Worm (Caenorhabditis elegans) whole organism, L1 larva: Measurements from ENCODE around the gene ZK673.6.
A peak's percentile ranks its signal among the peaks of the same experiment; 100 is the strongest.
"Not testable (repeated sequence)": the region's sequence is repeated elsewhere in the genome, so short reads cannot be mapped to it uniquely, and the experiment has no call there.

ENCODE experiments used
- C16A3.4 ChIP-seq: fragments of 150-350 bp; optimal IDR thresholded peaks from 2 replicates; lab custom pipeline; 2014; ENCODE audit warnings: missing biosample characterization, missing genetic modification characterization
- C34B4.2 ChIP-seq: sonication (generic microtip); optimal IDR thresholded peaks from 2 replicates; lab custom pipeline; 2017; ENCODE audit warnings: mild to moderate bottlenecking, missing genetic modification characterization, missing compliant biosample characterization
- F16B12.6 ChIP-seq: fragments of 150-350 bp; optimal IDR thresholded peaks from 2 replicates; lab custom pipeline; 2014; ENCODE audit warnings: missing biosample characterization, missing genetic modification characterization
- blmp-1 ChIP-seq: fragments of 150-350 bp; optimal IDR thresholded peaks from 2 replicates; lab custom pipeline; 2014; ENCODE audit warnings: missing biosample characterization, missing genetic modification characterization
- ceh-88 ChIP-seq: fragments of 200-800 bp; sonication (Bioruptor generic); IDR thresholded peaks from 2 replicates; pipeline ENCODE4 v1.3.6; 2022; ENCODE audit warnings: missing genetic modification characterization, missing compliant biosample characterization
- dpl-1 ChIP-seq, 3 experiments: fragments of 150-350 bp in 2 of 3; sonication (generic microtip) in 1 of 3; optimal IDR thresholded peaks; 2 replicates each; lab custom pipeline; 2014 to 2017; ENCODE audit warnings: missing biosample characterization in 3 of 3, missing genetic modification characterization in 3 of 3, missing genetic modification reagents in 3 of 3
- dsc-1 ChIP-seq: sonication (generic microtip); optimal IDR thresholded peaks from 2 replicates; lab custom pipeline; 2016; ENCODE audit warnings: mild to moderate bottlenecking, missing genetic modification characterization, missing compliant biosample characterization
- efl-1 ChIP-seq, 4 experiments: fragments of 150-350 bp; optimal IDR thresholded peaks in 3 of 4; peaks in 1 of 4; 1 replicate in 1 of 4; 2 replicates in 3 of 4; lab custom pipeline; 2014; ENCODE audit warnings: missing biosample characterization in 2 of 4, missing genetic modification characterization in 2 of 4, missing genetic modification reagents in 2 of 4
- egl-13 ChIP-seq: sonication (generic microtip); optimal IDR thresholded peaks from 2 replicates; lab custom pipeline; 2016; ENCODE audit warnings: missing genotype, missing genetic modification reagents, missing genetic modification characterization, missing compliant biosample characterization
- elt-2 ChIP-seq: sonication (generic microtip); optimal IDR thresholded peaks from 2 replicates; lab custom pipeline; 2016; ENCODE audit warnings: missing genetic modification characterization, mild to moderate bottlenecking, inconsistent platforms, missing compliant biosample characterization, missing genetic modification reagents
- ets-5 ChIP-seq: fragments of 200-800 bp; sonication (Bioruptor generic); IDR thresholded peaks from 2 replicates; pipeline ENCODE4 v1.3.6; 2022; ENCODE audit warnings: missing genetic modification characterization, missing compliant biosample characterization
- fkh-4 ChIP-seq: sonication (generic microtip); optimal IDR thresholded peaks from 2 replicates; lab custom pipeline; 2016; ENCODE audit warnings: missing compliant biosample characterization, missing genetic modification characterization, borderline replicate concordance
- hlh-17 ChIP-seq: fragments of 200-800 bp; sonication (Bioruptor generic); optimal IDR thresholded peaks from 2 replicates; lab custom pipeline; 2018; ENCODE audit warnings: missing genetic modification characterization, mild to moderate bottlenecking, missing compliant biosample characterization, moderate library complexity, borderline replicate concordance
- hlh-4 ChIP-seq: sonication (generic microtip); optimal IDR thresholded peaks from 2 replicates; lab custom pipeline; 2016; ENCODE audit warnings: mild to moderate bottlenecking, missing genetic modification characterization, missing compliant biosample characterization
- irx-1 ChIP-seq: sonication (generic microtip); optimal IDR thresholded peaks from 2 replicates; lab custom pipeline; 2016; ENCODE audit warnings: missing genetic modification characterization, missing compliant biosample characterization
- lin-14 ChIP-seq: fragments of 200-800 bp; sonication (Bioruptor generic); optimal IDR thresholded peaks from 2 replicates; lab custom pipeline; 2018; ENCODE audit warnings: mild to moderate bottlenecking, missing genetic modification characterization, moderate library complexity, missing compliant biosample characterization
- lin-35 ChIP-seq, 2 experiments: fragments of 150-350 bp; optimal IDR thresholded peaks; 2 replicates each; lab custom pipeline; 2014; ENCODE audit warnings: missing biosample characterization in 2 of 2, missing genetic modification characterization in 2 of 2, missing genetic modification reagents in 2 of 2
- lsy-2 ChIP-seq, 2 experiments: fragments of 150-350 bp; optimal IDR thresholded peaks; 2 replicates each; lab custom pipeline; 2014; ENCODE audit warnings: missing biosample characterization in 2 of 2, missing genetic modification characterization in 2 of 2
- mdl-1 ChIP-seq, 2 experiments: fragments of 150-350 bp; optimal IDR thresholded peaks; 2 replicates each; lab custom pipeline; 2014 to 2017; ENCODE audit warnings: missing biosample characterization in 2 of 2, missing genetic modification characterization in 2 of 2, inconsistent platforms in 1 of 2
- mep-1 ChIP-seq: fragments of 150-350 bp; optimal IDR thresholded peaks from 2 replicates; lab custom pipeline; 2014; ENCODE audit warnings: missing biosample characterization, missing genetic modification characterization
- nhr-11 ChIP-seq: fragments of 150-350 bp; optimal IDR thresholded peaks from 2 replicates; lab custom pipeline; 2014; ENCODE audit warnings: missing biosample characterization, missing genetic modification characterization
- nhr-19 ChIP-seq: fragments of 200-800 bp; sonication (Bioruptor generic); conservative IDR thresholded peaks from 2 replicates; pipeline ENCODE4 v1.3.6; 2022; ENCODE audit warnings: missing genetic modification characterization, missing compliant biosample characterization
- nhr-20 ChIP-seq: sonication (generic microtip); optimal IDR thresholded peaks from 2 replicates; lab custom pipeline; 2016; ENCODE audit warnings: mild to moderate bottlenecking, missing genetic modification characterization, missing compliant biosample characterization
- nhr-47 ChIP-seq: sonication (generic microtip); optimal IDR thresholded peaks from 2 replicates; lab custom pipeline; 2016; ENCODE audit warnings: mild to moderate bottlenecking, missing genetic modification characterization, moderate library complexity, missing compliant biosample characterization
- nhr-71 ChIP-seq: sonication (generic microtip); optimal IDR thresholded peaks from 2 replicates; lab custom pipeline; 2016; ENCODE audit warnings: mild to moderate bottlenecking, missing genetic modification characterization, moderate library complexity, missing compliant biosample characterization
- rnt-1 ChIP-seq: sonication (generic microtip); optimal IDR thresholded peaks from 2 replicates; lab custom pipeline; 2016; ENCODE audit warnings: mild to moderate bottlenecking, missing genetic modification characterization, moderate library complexity, missing compliant biosample characterization
- skn-1 ChIP-seq: fragments of 150-350 bp; optimal IDR thresholded peaks from 2 replicates; lab custom pipeline; 2014; ENCODE audit warnings: missing biosample characterization, missing genetic modification characterization
- snpc-4 ChIP-seq: fragments of 150-350 bp; optimal IDR thresholded peaks from 2 replicates; lab custom pipeline; 2014; ENCODE audit warnings: missing biosample characterization, missing genetic modification characterization
- snu-23 ChIP-seq: sonication (generic microtip); optimal IDR thresholded peaks from 2 replicates; lab custom pipeline; 2016; ENCODE audit warnings: missing genetic modification characterization, missing compliant biosample characterization
- tbx-2 ChIP-seq: sonication (generic microtip); optimal IDR thresholded peaks from 2 replicates; lab custom pipeline; 2016; ENCODE audit warnings: missing genetic modification characterization, missing compliant biosample characterization
- tlp-1 ChIP-seq: fragments of 150-350 bp; optimal IDR thresholded peaks from 2 replicates; lab custom pipeline; 2014; ENCODE audit warnings: missing biosample characterization, missing genetic modification characterization
- unc-130 ChIP-seq: fragments of 150-350 bp; optimal IDR thresholded peaks from 2 replicates; lab custom pipeline; 2017; ENCODE audit warnings: missing biosample characterization, missing genetic modification characterization, inconsistent platforms
- unc-62 ChIP-seq: fragments of 150-350 bp; optimal IDR thresholded peaks from 2 replicates; lab custom pipeline; 2014; ENCODE audit warnings: missing biosample characterization, missing genetic modification reagents, missing genetic modification characterization
- zag-1 ChIP-seq: fragments of 150-350 bp; optimal IDR thresholded peaks from 2 replicates; lab custom pipeline; 2014; ENCODE audit warnings: missing biosample characterization, missing genetic modification characterization

The ZK673.6 gene

DNA sequence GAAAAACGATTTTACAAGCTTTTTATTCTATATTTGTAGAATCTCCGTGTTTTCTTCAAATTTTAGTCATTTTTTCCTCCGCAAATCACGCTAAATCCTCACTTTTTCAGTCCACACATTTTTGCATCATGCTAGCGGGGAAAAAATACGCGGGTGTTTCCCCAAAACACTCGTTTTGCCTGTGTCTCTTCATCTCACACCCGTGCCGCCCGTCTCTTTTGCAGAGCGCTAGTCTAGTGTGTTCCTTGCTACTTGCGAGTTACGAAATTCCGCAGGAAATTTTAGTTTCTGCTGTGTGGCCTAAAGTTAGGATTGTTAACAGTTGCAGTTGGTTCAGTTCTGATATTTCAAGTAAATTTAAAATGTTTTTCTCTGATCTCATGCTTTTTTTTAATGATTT is 18.4 kb downstream of the ZK673.6 start (continued):
- peak; percentile 23 for TF ChIP-seq blmp-1 (tag; lab: Kevin White, UChicago)
- peak; percentile 1 to 23 for TF ChIP-seq lin-35 (GFP tag; optimal IDR thresholded peaks at IDR 0.05; lab: Kevin White, UChicago)
- TF ChIP-seq nhr-47 (tag; lab: Kevin White, UChicago): no peak
- peak; percentile 9 for TF ChIP-seq mep-1 (tag; lab: Kevin White, UChicago)
- TF ChIP-seq nhr-20: peak; percentile 35
- TF ChIP-seq snpc-4 (tag; lab: Kevin White, UChicago): no peak
- TF ChIP-seq tbx-2: no peak
- TF ChIP-seq hlh-4 (tag; lab: Kevin White, UChicago): no peak
- peak; percentile 73 for TF ChIP-seq lin-14 (GFP tag; lab: Kevin White, UChicago)

DNA sequence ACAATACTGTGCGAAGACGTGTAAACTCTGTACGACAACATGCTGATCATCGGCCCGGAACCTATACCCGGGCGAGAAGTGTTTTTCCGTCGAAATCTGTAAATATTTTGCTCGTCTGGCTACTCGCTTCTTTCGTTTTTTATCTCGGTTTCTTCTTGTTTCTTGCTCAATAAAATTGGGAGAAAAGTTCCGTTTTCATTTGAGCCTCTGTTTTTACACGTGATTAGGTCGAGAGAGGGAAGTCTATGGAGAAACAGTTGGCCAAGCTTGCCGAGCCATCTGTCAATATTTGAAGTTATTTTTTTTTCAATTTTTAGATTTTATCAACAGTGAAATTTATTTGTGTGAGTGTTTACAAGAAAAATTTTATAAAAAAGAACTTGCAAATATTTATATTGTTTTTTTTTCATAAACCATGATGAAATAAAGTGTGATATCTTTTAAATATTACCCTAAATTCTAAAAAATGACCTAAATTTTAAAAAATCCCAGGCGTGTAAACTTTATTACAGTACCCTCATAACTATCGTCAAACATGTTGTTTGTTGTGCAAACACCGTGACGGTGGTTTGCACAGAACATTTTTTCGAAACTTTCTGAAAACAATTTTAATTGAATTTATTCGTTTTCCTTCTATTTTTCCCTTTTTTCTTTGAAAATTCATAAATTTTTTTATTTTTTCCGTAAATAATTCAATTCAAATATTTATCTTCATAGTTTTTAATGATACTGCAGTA is 19.0 kb downstream of the ZK673.6 start:
- TF ChIP-seq ceh-88: no peak
- peak in 1 of 2 experiments; percentile 2 for TF ChIP-seq mdl-1 (tag; optimal IDR thresholded peaks at IDR 0.05; lab: Kevin White, UChicago)
- TF ChIP-seq F16B12.6 (tag; lab: Kevin White, UChicago): peak; percentile 76
- peak; percentile 1 for TF ChIP-seq C16A3.4
- peak; percentile 49 to 51 for TF ChIP-seq lsy-2 (tag; optimal IDR thresholded peaks at IDR 0.05; lab: Kevin White, UChicago)
- peak; percentile 65 for TF ChIP-seq rnt-1
- peak; percentile 64 for TF ChIP-seq lin-14 (GFP tag; lab: Kevin White, UChicago)
- peak; percentile 61 for TF ChIP-seq nhr-71
- TF ChIP-seq skn-1 (tag; lab: Kevin White, UChicago): peak; percentile 5
- peak in 1 of 2 experiments; percentile 12 for TF ChIP-seq efl-1 (optimal IDR thresholded peaks at IDR 0.05; lab: Kevin White, UChicago)
- TF ChIP-seq efl-1 (GFP tag; optimal IDR thresholded peaks at IDR 0.05 in 1 of 2; lab: Kevin White, UChicago): no peak
- TF ChIP-seq dsc-1 (tag; lab: Kevin White, UChicago): no peak
- peak; percentile 40 for TF ChIP-seq nhr-19 (GFP tag; lab: Robert Waterston, UW)
- no peak for TF ChIP-seq unc-62 (GFP tag; lab: Kevin White, UChicago)
- no peak for TF ChIP-seq tlp-1

DNA sequence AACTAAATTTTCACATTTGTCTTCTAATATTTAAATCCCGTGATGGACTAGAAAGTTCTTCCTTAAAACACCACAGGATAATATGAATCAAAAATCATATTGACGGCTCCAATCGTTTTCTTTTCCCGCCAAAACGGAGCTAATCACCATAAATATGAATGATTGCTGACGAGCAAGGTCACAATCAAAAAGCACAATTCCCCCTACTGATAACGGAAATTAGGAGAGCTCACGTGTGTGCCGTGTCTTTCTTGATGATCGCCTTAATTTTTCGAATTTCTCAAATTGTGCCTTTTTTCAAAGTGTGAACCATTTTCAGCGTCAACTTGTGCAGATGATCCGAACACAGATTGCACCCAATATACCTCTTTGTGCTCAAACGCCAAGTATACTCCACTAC is 20.2 kb downstream of the ZK673.6 start:
- TF ChIP-seq elt-2 (tag; lab: Kevin White, UChicago): peak; percentile 59
- TF ChIP-seq nhr-11 (tag; lab: Kevin White, UChicago): no peak
- TF ChIP-seq lin-35 (GFP tag; optimal IDR thresholded peaks at IDR 0.05; lab: Kevin White, UChicago): peak in 1 of 2 experiments; percentile 32
- no peak for TF ChIP-seq F16B12.6 (tag; lab: Kevin White, UChicago)
- TF ChIP-seq, all 84 proteins: peak for 2

DNA sequence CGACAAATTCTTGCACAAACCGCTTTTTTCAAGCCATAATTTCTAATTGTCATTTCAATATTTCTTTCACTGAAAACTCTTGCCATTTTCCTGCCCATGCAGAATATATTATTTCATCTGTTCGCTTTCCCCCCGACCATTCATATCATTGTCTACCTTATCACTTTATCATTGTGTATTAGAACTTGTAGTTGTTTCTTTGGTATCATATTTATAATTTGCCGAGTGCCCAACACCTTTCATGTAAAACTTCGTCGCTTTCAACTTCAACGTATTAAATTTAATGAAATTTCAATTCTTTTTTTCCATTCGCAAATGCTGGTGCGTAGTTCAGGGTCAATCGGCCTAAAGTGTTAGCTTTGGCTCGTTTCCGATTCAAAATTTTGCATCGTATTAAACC is 21.3 kb downstream of the ZK673.6 start, which contains the start of gene ZK673.1:
Gene ZK673.1, plus strand, starts transcription at position 301 of the 400 bp plus-strand sequence.
- not testable (repeated sequence) for TF ChIP-seq C34B4.2, hlh-17, rnt-1

DNA sequence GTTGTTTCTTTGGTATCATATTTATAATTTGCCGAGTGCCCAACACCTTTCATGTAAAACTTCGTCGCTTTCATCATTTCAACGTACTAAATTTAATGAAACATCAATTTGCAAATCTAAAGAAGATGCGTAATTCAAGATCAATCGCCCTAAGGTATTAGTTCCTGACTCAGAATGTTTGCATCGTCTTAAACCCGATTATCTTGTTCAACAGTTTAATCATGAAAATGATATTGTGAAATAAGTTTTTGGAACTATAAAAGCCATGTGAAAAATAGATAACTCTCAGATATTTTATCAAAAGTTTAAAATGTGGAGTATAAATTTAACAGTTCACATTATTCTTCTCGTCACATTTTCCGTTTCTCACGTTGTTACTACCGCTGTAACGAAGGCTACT is 24.2 kb downstream of the ZK673.6 start, which contains the start of gene E04D5.4:
Gene E04D5.4, plus strand, starts transcription at position 301 of the 400 bp plus-strand sequence.
- TF ChIP-seq efl-1 (optimal IDR thresholded peaks at IDR 0.05; lab: Kevin White, UChicago): no peak
- TF ChIP-seq efl-1 (GFP tag; optimal IDR thresholded peaks at IDR 0.05 in 1 of 2; lab: Kevin White, UChicago): peak in 1 of 2 experiments; percentile 83
- no peak for TF ChIP-seq ceh-88

DNA sequence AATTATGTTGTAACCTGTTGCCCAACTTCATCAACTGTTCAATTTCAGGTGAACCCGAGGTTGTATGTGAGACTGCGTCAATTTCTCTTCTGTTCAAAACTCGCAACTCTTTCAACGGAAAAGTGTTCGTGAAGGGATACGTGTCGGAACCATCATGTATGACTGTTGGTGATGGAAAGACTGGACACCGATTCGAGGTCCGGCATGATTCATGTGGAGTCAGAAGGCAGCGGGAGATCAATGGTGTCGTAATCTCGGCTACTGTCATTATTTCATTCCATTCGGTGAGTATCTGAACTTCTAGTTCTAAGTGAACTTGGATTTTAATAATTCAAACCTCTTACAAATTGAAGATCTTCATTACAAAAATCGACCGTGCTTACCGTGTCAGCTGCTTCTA is 26.3 kb downstream of the ZK673.6 start:
- TF ChIP-seq lin-35 (GFP tag; optimal IDR thresholded peaks at IDR 0.05; lab: Kevin White, UChicago) (no peak), ets-5 (GFP tag; lab: Robert Waterston, UW) (no peak), rnt-1 (no peak), lsy-2 (tag; optimal IDR thresholded peaks at IDR 0.05; lab: Kevin White, UChicago) (no peak), zag-1 (tag; lab: Kevin White, UChicago) (no peak), unc-130 (tag; lab: Kevin White, UChicago) (no peak), C34B4.2 (no peak), irx-1 (tag; lab: Kevin White, UChicago) (no peak), egl-13 (tag; lab: Kevin White, UChicago) (no peak), dpl-1 (GFP tag; optimal IDR thresholded peaks at IDR 0.05; lab: Kevin White, UChicago) (no peak), fkh-4 (tag; lab: Kevin White, UChicago) (no peak), snu-23 (GFP tag; lab: Kevin White, UChicago) (no peak), hlh-4 (tag; lab: Kevin White, UChicago) (no peak), lin-14 (GFP tag; lab: Kevin White, UChicago) (no peak)
- TF ChIP-seq, all 84 proteins: peak for 0
